Worm (Caenorhabditis elegans): ENCODE data around the gene lst-5.

lst-5 gene

DNA sequence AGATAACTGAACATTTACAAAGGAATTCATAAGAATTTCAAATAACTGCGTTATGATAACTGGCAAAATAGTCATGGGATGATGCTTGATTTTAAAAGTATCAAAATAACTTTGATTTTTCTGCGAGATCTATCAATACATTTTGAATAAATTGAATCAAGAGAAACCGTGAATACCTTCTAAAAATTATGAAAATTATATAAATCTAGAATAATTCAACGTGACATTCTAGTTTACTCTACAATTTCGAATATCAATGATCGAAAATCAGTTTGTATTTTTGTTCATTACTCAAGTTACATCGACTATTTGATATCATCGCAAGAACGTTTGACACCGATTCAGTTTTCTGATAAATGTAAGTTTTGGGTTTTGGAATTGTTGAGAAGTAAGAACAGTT is 39.0 kb downstream of the lst-5 start, which contains the start of gene acs-6:
TSS of gene acs-6 (plus strand) at position 301 of the 400 bp plus-strand sequence.
- no peak for TF ChIP-seq let-526 (GFP tag; IDR thresholded peaks at IDR 0.05)
- TF ChIP-seq lag-1 (GFP tag; IDR thresholded peaks at IDR 0.05) = no peak
- TF ChIP-seq hrde-1 (tag; optimal IDR thresholded peaks at IDR 0.05; ENCODE audit: borderline replicate concordance) = no peak

DNA sequence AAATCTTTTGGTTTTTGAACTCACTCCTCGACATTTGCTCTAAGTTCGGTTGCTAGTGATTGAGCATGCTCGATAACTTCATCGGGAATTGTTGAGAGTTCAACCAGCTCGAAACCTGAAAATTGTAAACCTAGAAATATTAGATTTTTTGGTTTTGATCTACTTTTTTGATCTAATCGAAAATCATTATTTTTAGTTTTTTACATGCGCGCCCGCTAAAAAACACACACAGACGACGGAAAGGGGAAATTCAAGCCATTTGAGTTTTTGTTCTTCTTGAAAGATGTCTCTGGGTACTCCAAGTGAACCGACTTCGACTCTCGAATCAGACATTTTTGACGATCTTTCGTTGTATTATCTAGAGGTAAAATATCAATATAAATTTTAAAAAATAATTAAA is 42.7 kb downstream of the lst-5 start, which contains the start of gene nos-2:
TSS of gene nos-2 (plus strand) at position 228 of the 400 bp plus-strand sequence.
- no peak for TF ChIP-seq let-526 (GFP tag; IDR thresholded peaks at IDR 0.05)
- TF ChIP-seq nfyb-1 (GFP tag; IDR thresholded peaks at IDR 0.05) = no peak
- TF ChIP-seq egl-44 (GFP tag; IDR thresholded peaks at IDR 0.05) = no peak
- TF ChIP-seq B0019.2 (GFP tag; conservative IDR thresholded peaks at IDR 0.05) = no peak
- no peak for TF ChIP-seq tlf-1 (GFP tag; optimal IDR thresholded peaks at IDR 0.05)
- TF ChIP-seq ekl-4 (GFP tag; IDR thresholded peaks at IDR 0.05) = no peak
- peak; percentile 32 for TF ChIP-seq dpl-1 (GFP tag; optimal IDR thresholded peaks at IDR 0.05)
- no peak for TF ChIP-seq Y56A3A.18 (GFP tag; IDR thresholded peaks at IDR 0.05)
- peak; percentile 60 for TF ChIP-seq xnd-1 (tag; optimal IDR thresholded peaks at IDR 0.05)
- no peak for TF ChIP-seq ets-4 (GFP tag; optimal IDR thresholded peaks at IDR 0.05)
- TF ChIP-seq akir-1 (GFP tag; optimal IDR thresholded peaks at IDR 0.05) = no peak
- no peak for TF ChIP-seq attf-3 (GFP tag; conservative IDR thresholded peaks at IDR 0.05)
- no peak for TF ChIP-seq F10E7.11 (tag; optimal IDR thresholded peaks at IDR 0.05)
- no peak for TF ChIP-seq sea-2 (GFP tag; IDR thresholded peaks at IDR 0.05)
- no peak for TF ChIP-seq atf-7 (tag; optimal IDR thresholded peaks at IDR 0.05)
- TF ChIP-seq madf-8 (GFP tag; conservative IDR thresholded peaks at IDR 0.05) = peak; percentile 65
- no peak for TF ChIP-seq lin-35 (GFP tag; optimal IDR thresholded peaks at IDR 0.05)
- TF ChIP-seq C06A6.2 (GFP tag; conservative IDR thresholded peaks at IDR 0.05) = no peak
- peak; percentile 30 for TF ChIP-seq lsl-1 (GFP tag; optimal IDR thresholded peaks at IDR 0.05)
- TF ChIP-seq ztf-6 (GFP tag; IDR thresholded peaks at IDR 0.05) = no peak
- TF ChIP-seq ceh-91 (GFP tag; IDR thresholded peaks at IDR 0.05) = 0 out of 2 replicates have a peak, but pooled peaks have one; percentile 9
- no peak for TF ChIP-seq gei-17 (GFP tag; optimal IDR thresholded peaks at IDR 0.05)
- no peak for TF ChIP-seq hlh-12 (tag; optimal IDR thresholded peaks at IDR 0.05)
- TF ChIP-seq F57C9.4 (tag; optimal IDR thresholded peaks at IDR 0.05) = no peak
- no peak for TF ChIP-seq ama-1 (optimal IDR thresholded peaks at IDR 0.05)
- no peak for TF ChIP-seq ama-1 (GFP tag; optimal IDR thresholded peaks at IDR 0.05)
- peak; percentile 85 for TF ChIP-seq madf-6 (GFP tag; IDR thresholded peaks at IDR 0.05)
- TF ChIP-seq ztf-28 (GFP tag; IDR thresholded peaks at IDR 0.05) = no peak
- no peak for TF ChIP-seq T07F8.4 (tag; optimal IDR thresholded peaks at IDR 0.05)
- TF ChIP-seq Y95B8A.8 (GFP tag; IDR thresholded peaks at IDR 0.05) = no peak
- TF ChIP-seq mcd-1 (GFP tag; IDR thresholded peaks at IDR 0.05) = no peak
- no peak for TF ChIP-seq K12H6.12 (tag; optimal IDR thresholded peaks at IDR 0.05)
- peak; percentile 16; the same call in 1 of the 2 replicates for TF ChIP-seq F33H1.4 (GFP tag; IDR thresholded peaks at IDR 0.05)
- no peak for TF ChIP-seq ceh-58 (GFP tag; IDR thresholded peaks at IDR 0.05)
- TF ChIP-seq madf-3 (GFP tag; IDR thresholded peaks at IDR 0.05) = no peak
- TF ChIP-seq ztf-26 (tag; optimal IDR thresholded peaks at IDR 0.05) = no peak
- TF ChIP-seq efl-1 (GFP tag; optimal IDR thresholded peaks at IDR 0.05) = peak; percentile 79

DNA sequence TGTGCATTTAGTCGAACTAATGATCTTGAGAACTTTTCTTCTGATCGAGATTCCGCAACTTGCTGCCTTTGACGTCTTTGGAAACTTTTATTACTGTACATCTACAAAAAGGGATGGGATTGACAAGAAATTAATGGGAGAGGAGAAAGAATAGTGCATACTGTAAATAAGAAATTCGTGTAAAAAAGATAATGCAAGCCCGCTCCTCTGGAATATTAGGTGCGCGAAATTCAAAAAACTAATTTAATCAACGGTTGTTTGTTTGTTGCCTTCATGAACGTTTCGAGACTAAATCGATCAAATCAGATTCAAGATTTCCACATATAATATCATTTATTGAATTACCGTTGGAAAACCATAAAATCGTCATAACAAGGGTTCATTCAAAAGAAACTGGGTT is 47.2 kb downstream of the lst-5 start, which contains the start of gene him-14:
TSS of gene him-14 (minus strand) at position 101 of the 400 bp plus-strand sequence.
- no peak for TF ChIP-seq zfh-2 (GFP tag; conservative IDR thresholded peaks at IDR 0.05)
- peak; percentile 24; the same call in 1 of the 2 replicates for TF ChIP-seq madf-6 (GFP tag; IDR thresholded peaks at IDR 0.05)
- no peak for TF ChIP-seq die-1 (tag; optimal IDR thresholded peaks at IDR 0.05)
- TF ChIP-seq ztf-28 (GFP tag; IDR thresholded peaks at IDR 0.05) = no peak
- peak; percentile 10 for TF ChIP-seq him-1 (tag; optimal IDR thresholded peaks at IDR 0.05)
- TF ChIP-seq B0336.3 (GFP tag; IDR thresholded peaks at IDR 0.05) = no peak
- TF ChIP-seq T26A5.8 (tag; optimal IDR thresholded peaks at IDR 0.05) = no peak
- TF ChIP-seq F49E8.2 (tag; optimal IDR thresholded peaks at IDR 0.05; ENCODE audit: insufficient read depth) = peak; percentile 14
- TF ChIP-seq F57C9.4 (tag; optimal IDR thresholded peaks at IDR 0.05) = no peak
- 0 out of 2 replicates have a peak, but pooled peaks have one; percentile 17 for TF ChIP-seq Y53G8AR.9 (GFP tag; conservative IDR thresholded peaks at IDR 0.05)
- TF ChIP-seq ZK185.1 (tag; optimal IDR thresholded peaks at IDR 0.05; ENCODE audit: poor library complexity, severe bottlenecking) = no peak
- no peak for TF ChIP-seq D2030.7 (GFP tag; IDR thresholded peaks at IDR 0.05)
- TF ChIP-seq lsy-27 (tag; optimal IDR thresholded peaks at IDR 0.05; ENCODE audit: borderline replicate concordance, insufficient read depth) = no peak

All from whole organism, young adult.